Fruit fly (Drosophila melanogaster): ENCODE data around the gene SP.

The SP gene

dm6 chr3L:13300052-13300451 is 1.4 kb upstream of the SP start, which contains the start of gene CG43147:
Gene CG43147 (minus strand): TSS chr3L:13300152.
- TF ChIP-seq salr (GFP tag; optimal IDR thresholded peaks at IDR 0.05) (no peak), vri (GFP tag; optimal IDR thresholded peaks at IDR 0.05) (no peak), lz (GFP tag; optimal IDR thresholded peaks at IDR 0.05) (no peak)

dm6 chr3L:13301787-13302186 is 352 bp downstream of the SP start:
- no peak for TF ChIP-seq eg (GFP tag; IDR thresholded peaks at IDR 0.05)
- TF ChIP-seq achi (GFP tag; optimal IDR thresholded peaks at IDR 0.05): no peak
- no peak for TF ChIP-seq CG8319 (GFP tag; optimal IDR thresholded peaks at IDR 0.05)
- TF ChIP-seq CG8632 (GFP tag; optimal IDR thresholded peaks at IDR 0.05): no peak
- no peak for TF ChIP-seq pdm3 (GFP tag; optimal IDR thresholded peaks at IDR 0.05)
- TF ChIP-seq fd59A (GFP tag; optimal IDR thresholded peaks at IDR 0.05): no peak
- TF ChIP-seq CG8119 (GFP tag; IDR thresholded peaks at IDR 0.05): no peak
- TF ChIP-seq salr (GFP tag; optimal IDR thresholded peaks at IDR 0.05): no peak

- no peak for TF ChIP-seq ss (GFP tag; optimal IDR thresholded peaks at IDR 0.05)
Measured at dm6 chr3L:13312250-13312649, 10.8 kb downstream of the SP start.

- no peak for TF ChIP-seq pdm3 (GFP tag; optimal IDR thresholded peaks at IDR 0.05)
- TF ChIP-seq svp (GFP tag): peak; percentile 4
- TF ChIP-seq CG6276 (GFP tag; optimal IDR thresholded peaks at IDR 0.05): no peak
- TF ChIP-seq CG7368 (GFP tag; optimal IDR thresholded peaks at IDR 0.05): no peak
Measured at dm6 chr3L:13328835-13329234, 27.4 kb downstream of the SP start, which contains the start of gene CG14113. Gene CG14113 (plus strand): TSS chr3L:13329135.

dm6 chr3L:13348733-13349132 is 47.3 kb downstream of the SP start, which contains the start of gene CG17687:
Gene CG17687 (plus strand): TSS chr3L:13349033.
- TF ChIP-seq spab (GFP tag; optimal IDR thresholded peaks at IDR 0.05) (no peak), svp (GFP tag) (peak; percentile 43)

Data from whole organism, prepupa.